Fruit fly (Drosophila melanogaster) whole organism, wandering third instar larva: ENCODE data around the gene CG3386.

ENCODE experiments used
- Dfd ChIP-seq: fragments of >200 bp; optimal IDR thresholded peaks from 2 replicates; lab custom pipeline; 2017; ENCODE audit warnings: missing biosample characterization, missing genetic modification characterization
- psq ChIP-seq: fragments of 200-800 bp; sonication (Bioruptor generic); optimal IDR thresholded peaks from 3 replicates; lab custom pipeline; 2017; ENCODE audit warnings: missing biosample characterization, mild to moderate bottlenecking, missing genetic modification characterization, moderate library complexity
- sv ChIP-seq: fragments of 200-800 bp; sonication (Bioruptor generic); optimal IDR thresholded peaks from 3 replicates; lab custom pipeline; 2016; ENCODE audit warnings: missing biosample characterization, missing genetic modification characterization

DNA sequence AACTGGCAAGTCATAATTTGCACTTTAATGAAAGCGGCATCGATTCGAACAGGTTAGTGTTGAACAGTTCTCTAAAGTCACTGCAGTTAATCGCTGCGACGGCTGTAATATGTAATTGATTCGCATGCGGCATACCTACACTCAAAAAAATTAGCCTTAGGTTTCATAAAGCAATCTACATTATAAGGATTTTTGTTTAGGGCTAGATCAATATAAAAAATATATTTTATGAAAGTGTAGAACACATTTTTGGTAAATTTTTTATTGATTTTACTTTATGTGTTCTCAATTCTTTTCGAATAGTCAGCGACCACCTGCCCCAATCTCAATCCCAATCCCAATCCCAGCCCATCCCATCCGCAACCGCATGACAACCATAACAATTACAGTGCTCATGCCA, 24.0 kb downstream of the CG3386 start:
- no peak for TF ChIP-seq psq (GFP tag; lab: Kevin White, UChicago)
- TF ChIP-seq sv (GFP tag; lab: Kevin White, UChicago), result no peak
- TF ChIP-seq Dfd (GFP tag; lab: Kevin White, UChicago), result no peak
